Worm (Caenorhabditis elegans) whole organism, L4 larva: ENCODE results near the gene lido-2.
A peak's percentile ranks its signal among the peaks of the same experiment; 100 is the strongest.

ENCODE experiments used
- D1046.2 ChIP-seq: fragments of 200-800 bp; sonication (Bioruptor generic); IDR thresholded peaks from 2 replicates; pipeline ENCODE4 v1.3.6; 2022; ENCODE audit warnings: missing genetic modification characterization, missing compliant biosample characterization
- F26F4.8 ChIP-seq: fragments of 200-800 bp; sonication (Bioruptor generic); conservative IDR thresholded peaks from 2 replicates; pipeline ENCODE4 v1.3.6; 2022; ENCODE audit warnings: missing genetic modification characterization, missing compliant biosample characterization
- F37D6.2 ChIP-seq: sonication (generic microtip); optimal IDR thresholded peaks from 2 replicates; lab custom pipeline; 2016; ENCODE audit warnings: mild to moderate bottlenecking, missing genetic modification characterization, missing compliant biosample characterization
- F49E8.2 ChIP-seq: sonication (generic microtip); optimal IDR thresholded peaks from 2 replicates; lab custom pipeline; 2016; ENCODE audit warnings: missing compliant biosample characterization, mild to moderate bottlenecking, missing genetic modification characterization, borderline replicate concordance
- T20F7.1 ChIP-seq: fragments of 200-800 bp; sonication (Bioruptor generic); optimal IDR thresholded peaks from 2 replicates; lab custom pipeline; 2018; ENCODE audit warnings: mild to moderate bottlenecking, missing genetic modification characterization, missing compliant biosample characterization
- T26A8.4 ChIP-seq: fragments of 200-800 bp; sonication (Bioruptor generic); IDR thresholded peaks from 2 replicates; pipeline ENCODE4 v1.3.6; 2022; ENCODE audit warnings: missing genetic modification characterization, missing compliant biosample characterization
- Y48G9A.11 ChIP-seq: fragments of 200-800 bp; sonication (Bioruptor generic); IDR thresholded peaks from 2 replicates; pipeline ENCODE4 v1.3.6; 2022; ENCODE audit warnings: missing genetic modification reagents, missing genetic modification characterization, missing compliant biosample characterization
- ZK337.2 ChIP-seq: fragments of 200-800 bp; sonication (Bioruptor generic); IDR thresholded peaks from 2 replicates; pipeline ENCODE4 v1.3.6; 2022; ENCODE audit warnings: missing genetic modification reagents, missing genetic modification characterization, missing compliant biosample characterization
- ZK546.5 ChIP-seq, 2 experiments: sonication (generic microtip); optimal IDR thresholded peaks; 2 replicates each; lab custom pipeline; 2017; ENCODE audit warnings: missing biosample characterization in 2 of 2, missing genetic modification characterization in 2 of 2
- aha-1 ChIP-seq: fragments of 150-350 bp; peaks from one replicate; lab custom pipeline; 2014; ENCODE audit warnings: missing biosample characterization, missing genetic modification characterization
- aly-2 ChIP-seq: sonication (generic microtip); optimal IDR thresholded peaks from 2 replicates; lab custom pipeline; 2018; ENCODE audit warnings: missing biosample characterization, missing genetic modification characterization
- arid-1 ChIP-seq: fragments of 200-800 bp; sonication (Bioruptor generic); conservative IDR thresholded peaks from 2 replicates; pipeline ENCODE4 v1.3.6; 2022; ENCODE audit warnings: missing genetic modification reagents, missing genetic modification characterization, missing compliant biosample characterization
- attf-4 ChIP-seq: sonication (generic microtip); optimal IDR thresholded peaks from 3 replicates; lab custom pipeline; 2017; ENCODE audit warnings: missing biosample characterization, missing genetic modification characterization
- ceh-28 ChIP-seq: fragments of 150-350 bp; optimal IDR thresholded peaks from 2 replicates; lab custom pipeline; 2014; ENCODE audit warnings: missing biosample characterization, missing genetic modification reagents, missing genetic modification characterization
- ceh-32 ChIP-seq: sonication (generic microtip); optimal IDR thresholded peaks from 2 replicates; lab custom pipeline; 2016; ENCODE audit warnings: mild to moderate bottlenecking, missing genetic modification characterization, missing compliant biosample characterization; ENCODE audit not compliant: poor library complexity
- ceh-44 ChIP-seq: fragments of 200-800 bp; sonication (Bioruptor generic); IDR thresholded peaks from 2 replicates; pipeline ENCODE4 v1.3.6; 2022; ENCODE audit warnings: missing genetic modification reagents, missing genetic modification characterization, missing compliant biosample characterization
- ceh-62 ChIP-seq: sonication (generic microtip); optimal IDR thresholded peaks from 2 replicates; lab custom pipeline; 2017; ENCODE audit warnings: missing biosample characterization, missing genetic modification characterization
- ceh-82 ChIP-seq: sonication (generic microtip); optimal IDR thresholded peaks from 2 replicates; lab custom pipeline; 2017; ENCODE audit warnings: missing biosample characterization, missing genetic modification characterization
- cey-2 ChIP-seq: sonication (generic microtip); optimal IDR thresholded peaks from 3 replicates; lab custom pipeline; 2017; ENCODE audit warnings: missing genetic modification characterization, mild to moderate bottlenecking, missing compliant biosample characterization, antibody characterized with exemption, borderline replicate concordance; ENCODE audit not compliant: insufficient read depth
- daf-16 ChIP-seq, 3 experiments: sonication (generic microtip); optimal IDR thresholded peaks; 2 replicates each; lab custom pipeline; 2016 to 2017; ENCODE audit warnings: missing genetic modification characterization in 3 of 3, missing genetic modification reagents in 3 of 3, mild to moderate bottlenecking in 2 of 3, missing compliant biosample characterization in 2 of 3, missing biosample characterization in 1 of 3, moderate library complexity in 1 of 3
- daf-8 ChIP-seq: fragments of 200-800 bp; sonication (Bioruptor generic); IDR thresholded peaks from 2 replicates; pipeline ENCODE4 v1.3.6; 2022; ENCODE audit warnings: missing genetic modification characterization, missing compliant biosample characterization
- dmd-6 ChIP-seq: fragments of 200-800 bp; sonication (Bioruptor generic); IDR thresholded peaks from 2 replicates; pipeline ENCODE4 v1.3.6; 2022; ENCODE audit warnings: missing genetic modification reagents, missing genetic modification characterization, missing compliant biosample characterization
- dmd-8 ChIP-seq: fragments of 200-800 bp; sonication (Bioruptor generic); IDR thresholded peaks from 2 replicates; pipeline ENCODE4 v1.3.6; 2022; ENCODE audit warnings: missing genetic modification characterization, missing compliant biosample characterization
- dpl-1 ChIP-seq: fragments of 150-350 bp; optimal IDR thresholded peaks from 2 replicates; lab custom pipeline; 2014; ENCODE audit warnings: missing biosample characterization, missing genetic modification reagents, missing genetic modification characterization
- duxl-1 ChIP-seq: sonication (generic microtip); optimal IDR thresholded peaks from 2 replicates; lab custom pipeline; 2016; ENCODE audit warnings: mild to moderate bottlenecking, missing genetic modification characterization, moderate library complexity, missing compliant biosample characterization; ENCODE audit not compliant: poor library complexity
- egl-27 ChIP-seq: sonication (generic microtip); optimal IDR thresholded peaks from 3 replicates; lab custom pipeline; 2017; ENCODE audit warnings: missing biosample characterization, missing genetic modification reagents, missing genetic modification characterization
- fos-1 ChIP-seq: fragments of 150-350 bp; optimal IDR thresholded peaks from 2 replicates; lab custom pipeline; 2014; ENCODE audit warnings: missing biosample characterization, missing genetic modification characterization
- hif-1 ChIP-seq, 2 experiments: sonication (generic microtip); optimal IDR thresholded peaks; 2 replicates each; lab custom pipeline; 2016 to 2017; ENCODE audit warnings: missing compliant biosample characterization in 2 of 2, missing genetic modification characterization in 2 of 2, missing genetic modification reagents in 2 of 2, missing genotype in 2 of 2, mild to moderate bottlenecking in 1 of 2
- hlh-11 ChIP-seq: fragments of 200-800 bp; sonication (Bioruptor generic); optimal IDR thresholded peaks from 2 replicates; lab custom pipeline; 2018; ENCODE audit warnings: mild to moderate bottlenecking, missing genetic modification characterization, missing compliant biosample characterization
- lim-7 ChIP-seq: fragments of 200-800 bp; sonication (Bioruptor generic); IDR thresholded peaks from 2 replicates; pipeline ENCODE4 v1.3.6; 2022; ENCODE audit warnings: missing genetic modification characterization, missing compliant biosample characterization
- lin-13 ChIP-seq: fragments of 150-350 bp; optimal IDR thresholded peaks from 2 replicates; lab custom pipeline; 2014; ENCODE audit warnings: missing biosample characterization, missing genetic modification reagents, missing genetic modification characterization
- lin-29 ChIP-seq: fragments of 200-800 bp; sonication (Bioruptor generic); IDR thresholded peaks from 2 replicates; pipeline ENCODE4 v1.3.6; 2022; ENCODE audit warnings: missing genetic modification reagents, missing genetic modification characterization, missing compliant biosample characterization
- lsy-2 ChIP-seq, 2 experiments: fragments of 150-350 bp in 1 of 2; sonication (generic microtip) in 1 of 2; optimal IDR thresholded peaks; 2 replicates each; lab custom pipeline; 2014 to 2017; ENCODE audit warnings: missing biosample characterization in 2 of 2, missing genetic modification characterization in 2 of 2
- madf-9 ChIP-seq: fragments of 200-800 bp; sonication (Bioruptor generic); conservative IDR thresholded peaks from 2 replicates; pipeline ENCODE4 v1.3.6; 2022; ENCODE audit warnings: missing genetic modification reagents, missing genetic modification characterization, missing compliant biosample characterization
- mdl-1 ChIP-seq, 2 experiments: fragments of 150-350 bp in 1 of 2; sonication (generic microtip) in 1 of 2; optimal IDR thresholded peaks; 2 replicates each; lab custom pipeline; 2014 to 2017; ENCODE audit warnings: missing biosample characterization in 2 of 2, missing genetic modification characterization in 2 of 2
- mes-2 ChIP-seq: sonication (generic microtip); optimal IDR thresholded peaks from 2 replicates; lab custom pipeline; 2016; ENCODE audit warnings: missing genotype, mild to moderate bottlenecking, missing genetic modification characterization, missing compliant biosample characterization; ENCODE audit not compliant: poor library complexity, severe bottlenecking
- mxl-2 ChIP-seq: fragments of 200-800 bp; sonication (Bioruptor generic); conservative IDR thresholded peaks from 2 replicates; pipeline ENCODE4 v1.3.6; 2022; ENCODE audit warnings: missing genetic modification reagents, missing genetic modification characterization, missing compliant biosample characterization
- mxl-3 ChIP-seq: fragments of 200-800 bp; sonication (Bioruptor generic); optimal IDR thresholded peaks from 2 replicates; lab custom pipeline; 2018; ENCODE audit warnings: mild to moderate bottlenecking, missing genetic modification characterization, missing compliant biosample characterization
- nhr-25 ChIP-seq: sonication (generic microtip); optimal IDR thresholded peaks from 2 replicates; lab custom pipeline; 2017; ENCODE audit warnings: missing genetic modification characterization, mild to moderate bottlenecking, missing compliant biosample characterization, antibody characterized with exemption, moderate library complexity, borderline replicate concordance; ENCODE audit not compliant: insufficient read depth
- nhr-41 ChIP-seq: fragments of 200-800 bp; sonication (Bioruptor generic); IDR thresholded peaks from 2 replicates; pipeline ENCODE4 v1.3.6; 2022; ENCODE audit warnings: missing genetic modification reagents, missing genetic modification characterization, missing compliant biosample characterization
- nhr-42 ChIP-seq: fragments of 200-800 bp; sonication (Bioruptor generic); IDR thresholded peaks from 2 replicates; pipeline ENCODE4 v1.3.6; 2022; ENCODE audit warnings: missing genetic modification characterization, missing compliant biosample characterization
- php-3 ChIP-seq: fragments of 200-800 bp; sonication (Bioruptor generic); IDR thresholded peaks from 2 replicates; pipeline ENCODE4 v1.3.6; 2022; ENCODE audit warnings: missing genetic modification reagents, missing genetic modification characterization, missing compliant biosample characterization
- pqm-1 ChIP-seq: sonication (generic microtip); optimal IDR thresholded peaks from 2 replicates; lab custom pipeline; 2017; ENCODE audit warnings: missing biosample characterization, missing genetic modification characterization
- saeg-2 ChIP-seq: fragments of 200-800 bp; sonication (Bioruptor generic); IDR thresholded peaks from 2 replicates; pipeline ENCODE4 v1.3.6; 2022; ENCODE audit warnings: missing genetic modification reagents, missing genetic modification characterization, missing compliant biosample characterization
- snpc-1.2 ChIP-seq: fragments of 200-800 bp; sonication (Bioruptor generic); IDR thresholded peaks from 2 replicates; pipeline ENCODE4 v1.3.6; 2022; ENCODE audit warnings: missing genetic modification reagents, missing genetic modification characterization, missing compliant biosample characterization
- tra-1 ChIP-seq: fragments of 200-800 bp; sonication (Bioruptor generic); IDR thresholded peaks from 2 replicates; pipeline ENCODE4 v1.3.6; 2022; ENCODE audit warnings: missing genetic modification reagents, missing genetic modification characterization, missing compliant biosample characterization
- unc-39 ChIP-seq: sonication (generic microtip); optimal IDR thresholded peaks from 2 replicates; lab custom pipeline; 2017; ENCODE audit warnings: missing biosample characterization, missing genetic modification characterization
- zag-1 ChIP-seq: fragments of 150-350 bp; optimal IDR thresholded peaks from 2 replicates; lab custom pipeline; 2014; ENCODE audit warnings: missing biosample characterization, missing genetic modification characterization
- zfp-3 ChIP-seq: fragments of 200-800 bp; sonication (Bioruptor generic); conservative IDR thresholded peaks from 2 replicates; pipeline ENCODE4 v1.3.6; 2022; ENCODE audit warnings: missing genetic modification reagents, missing genetic modification characterization, missing compliant biosample characterization
- zip-2 ChIP-seq: fragments of 150-350 bp; optimal IDR thresholded peaks from 2 replicates; lab custom pipeline; 2014; ENCODE audit warnings: missing biosample characterization, missing genetic modification characterization
- ztf-11 ChIP-seq: fragments of 150-350 bp; optimal IDR thresholded peaks from 2 replicates; lab custom pipeline; 2014; ENCODE audit warnings: missing biosample characterization, missing genetic modification characterization

lido-2 gene

ce11 chrX:17135704-17136103 lies 35.1 kb upstream of the lido-2 start (continued):
- TF ChIP-seq unc-39 (tag; lab: Kevin White, UChicago) (no peak), zip-2 (tag; lab: Kevin White, UChicago) (no peak), lim-7 (GFP tag; lab: Robert Waterston, UW) (no peak), saeg-2 (GFP tag; lab: Robert Waterston, UW) (no peak), duxl-1 (tag; lab: Kevin White, UChicago) (no peak), F37D6.2 (tag; lab: Kevin White, UChicago) (no peak), lin-13 (GFP tag; lab: Kevin White, UChicago) (no peak), hif-1 (tag; optimal IDR thresholded peaks at IDR 0.05; lab: Kevin White, UChicago) (no peak), madf-9 (GFP tag; lab: Robert Waterston, UW) (no peak), attf-4 (no peak), egl-27 (tag; lab: Kevin White, UChicago) (no peak), ceh-82 (tag; lab: Kevin White, UChicago) (no peak), arid-1 (GFP tag; lab: Robert Waterston, UW) (no peak), tra-1 (GFP tag; lab: Robert Waterston, UW) (no peak), T26A8.4 (GFP tag; lab: Robert Waterston, UW) (no peak), ceh-32 (tag; lab: Kevin White, UChicago) (no peak), ceh-62 (tag; lab: Kevin White, UChicago) (no peak), lsy-2 (tag; optimal IDR thresholded peaks at IDR 0.05; lab: Kevin White, UChicago) (peak in 1 of 2 experiments; percentile 47), mxl-3 (GFP tag; lab: Kevin White, UChicago) (no peak), daf-8 (GFP tag; lab: Robert Waterston, UW) (no peak), ZK337.2 (GFP tag; lab: Robert Waterston, UW) (no peak), fos-1 (tag; lab: Kevin White, UChicago) (no peak), nhr-42 (GFP tag; lab: Robert Waterston, UW) (no peak), cey-2 (tag; lab: Kevin White, UChicago) (no peak), zfp-3 (GFP tag; lab: Robert Waterston, UW) (0 out of 2 replicates have a peak, but pooled peaks have one; percentile 35), ceh-28 (tag; lab: Kevin White, UChicago) (no peak), nhr-41 (GFP tag; lab: Robert Waterston, UW) (no peak), aha-1 (tag; lab: Kevin White, UChicago) (peak; percentile 98), ztf-11 (tag; lab: Kevin White, UChicago) (no peak), dmd-6 (GFP tag; lab: Robert Waterston, UW) (peak; percentile 37; the same call in 1 of the 2 replicates), F49E8.2 (tag; lab: Kevin White, UChicago) (no peak), mdl-1 (tag; optimal IDR thresholded peaks at IDR 0.05; lab: Kevin White, UChicago) (no peak), snpc-1.2 (no peak), lin-29 (no peak), php-3 (GFP tag; lab: Robert Waterston, UW) (0 out of 2 replicates have a peak, but pooled peaks have one; percentile 0), F26F4.8 (no peak), ZK546.5 (tag; optimal IDR thresholded peaks at IDR 0.05; lab: Kevin White, UChicago) (no peak), Y48G9A.11 (GFP tag; lab: Robert Waterston, UW) (no peak), mes-2 (no peak), daf-16 (GFP tag; optimal IDR thresholded peaks at IDR 0.05; lab: Kevin White, UChicago) (no peak), daf-16 (tag; optimal IDR thresholded peaks at IDR 0.05; lab: Kevin White, UChicago) (peak; percentile 73), D1046.2 (GFP tag; lab: Robert Waterston, UW) (no peak), aly-2 (tag; lab: Kevin White, UChicago) (no peak), mxl-2 (GFP tag; lab: Robert Waterston, UW) (no peak), dmd-8 (no peak), hlh-11 (tag; lab: Kevin White, UChicago) (peak; percentile 41), ceh-44 (no peak), nhr-25 (no peak), zag-1 (no peak), T20F7.1 (GFP tag; lab: Kevin White, UChicago) (no peak), dpl-1 (GFP tag; lab: Kevin White, UChicago) (no peak), pqm-1 (tag; lab: Kevin White, UChicago) (peak; percentile 34)
